Worm (Caenorhabditis elegans) whole organism, mixed stage, embryonic: Measurements from ENCODE around the gene ZK250.13.

Experiments used
- bed-3 ChIP-seq: fragments of 200-800 bp; sonication (Bioruptor generic); optimal IDR thresholded peaks from 3 replicates; lab custom pipeline; 2018; ENCODE audit warnings: mild to moderate bottlenecking, missing genetic modification characterization, moderate library complexity, missing compliant biosample characterization
- blmp-1 ChIP-seq: fragments of 150-350 bp; optimal IDR thresholded peaks from 2 replicates; lab custom pipeline; 2014; ENCODE audit warnings: missing biosample characterization, missing genetic modification characterization
- ceh-43 ChIP-seq: fragments of 200-800 bp; sonication (Bioruptor generic); optimal IDR thresholded peaks from 2 replicates; lab custom pipeline; 2018; ENCODE audit warnings: mild to moderate bottlenecking, missing genetic modification characterization, moderate library complexity, missing compliant biosample characterization
- ces-1 ChIP-seq: fragments of 150-350 bp; optimal IDR thresholded peaks from 2 replicates; lab custom pipeline; 2014; ENCODE audit warnings: missing biosample characterization, missing genetic modification reagents, missing genetic modification characterization
- drap-1 ChIP-seq: fragments of 200-800 bp; sonication (Bioruptor generic); optimal IDR thresholded peaks from 3 replicates; lab custom pipeline; 2018; ENCODE audit warnings: mild to moderate bottlenecking, missing genetic modification characterization, missing compliant biosample characterization
- flh-1 ChIP-seq: fragments of 200-800 bp; sonication (Bioruptor generic); optimal IDR thresholded peaks from 2 replicates; lab custom pipeline; 2018; ENCODE audit warnings: mild to moderate bottlenecking, missing genetic modification characterization, moderate library complexity, missing compliant biosample characterization
- ham-2 ChIP-seq: fragments of 200-800 bp; sonication (Bioruptor generic); optimal IDR thresholded peaks from 2 replicates; lab custom pipeline; 2018; ENCODE audit warnings: mild to moderate bottlenecking, missing genetic modification characterization, missing compliant biosample characterization
- hlh-1 ChIP-seq: fragments of 150-350 bp; optimal IDR thresholded peaks from 2 replicates; lab custom pipeline; 2014; ENCODE audit warnings: missing biosample characterization, missing genetic modification reagents, missing genetic modification characterization
- lsy-2 ChIP-seq: fragments of 150-350 bp; optimal IDR thresholded peaks from 2 replicates; lab custom pipeline; 2014; ENCODE audit warnings: missing biosample characterization, missing genetic modification characterization
- mab-5 ChIP-seq: fragments of 150-350 bp; optimal IDR thresholded peaks from 2 replicates; lab custom pipeline; 2014; ENCODE audit warnings: missing biosample characterization, missing genetic modification characterization
- mep-1 ChIP-seq: fragments of 150-350 bp; optimal IDR thresholded peaks from 2 replicates; lab custom pipeline; 2017; ENCODE audit warnings: missing biosample characterization, missing genetic modification reagents, missing genetic modification characterization, inconsistent platforms
- mls-2 ChIP-seq: sonication (generic microtip); optimal IDR thresholded peaks from 2 replicates; lab custom pipeline; 2016; ENCODE audit warnings: mild to moderate bottlenecking, missing genetic modification characterization, moderate library complexity, missing compliant biosample characterization
- nhr-12 ChIP-seq: fragments of 150-350 bp; optimal IDR thresholded peaks from 2 replicates; lab custom pipeline; 2014; ENCODE audit warnings: missing biosample characterization, missing genetic modification characterization
- nhr-2 ChIP-seq: fragments of 150-350 bp; optimal IDR thresholded peaks from 2 replicates; lab custom pipeline; 2014; ENCODE audit warnings: missing biosample characterization, missing genetic modification characterization
- nhr-237 ChIP-seq: fragments of 150-350 bp; optimal IDR thresholded peaks from 2 replicates; lab custom pipeline; 2014; ENCODE audit warnings: missing biosample characterization, missing genetic modification characterization
- nhr-28 ChIP-seq: fragments of 150-350 bp; optimal IDR thresholded peaks from 2 replicates; lab custom pipeline; 2014; ENCODE audit warnings: missing biosample characterization, missing genetic modification characterization
- pha-4 ChIP-seq: fragments of 150-350 bp; optimal IDR thresholded peaks from 2 replicates; lab custom pipeline; 2018; ENCODE audit warnings: missing biosample characterization, missing genetic modification reagents, missing genetic modification characterization
- snpc-4 ChIP-seq: fragments of 150-350 bp; optimal IDR thresholded peaks from 2 replicates; lab custom pipeline; 2014; ENCODE audit warnings: missing biosample characterization, missing genetic modification characterization
- tbx-8 ChIP-seq: fragments of 200-800 bp; sonication (Bioruptor generic); optimal IDR thresholded peaks from 2 replicates; lab custom pipeline; 2018; ENCODE audit warnings: mild to moderate bottlenecking, missing genetic modification characterization, moderate library complexity, missing compliant biosample characterization
- unc-120 ChIP-seq: sonication (generic microtip); optimal IDR thresholded peaks from 2 replicates; lab custom pipeline; 2017; ENCODE audit warnings: missing genetic modification characterization, missing compliant biosample characterization; ENCODE audit not compliant: poor library complexity, severe bottlenecking
- unc-39 ChIP-seq: fragments of 150-350 bp; optimal IDR thresholded peaks from 2 replicates; lab custom pipeline; 2014; ENCODE audit warnings: missing biosample characterization, missing genetic modification characterization
- unc-62 ChIP-seq: fragments of 150-350 bp; optimal IDR thresholded peaks from 2 replicates; lab custom pipeline; 2014; ENCODE audit warnings: missing biosample characterization, missing genetic modification reagents, missing genetic modification characterization
- ztf-11 ChIP-seq: fragments of 150-350 bp; optimal IDR thresholded peaks from 2 replicates; lab custom pipeline; 2014; ENCODE audit warnings: missing biosample characterization, missing genetic modification characterization

ZK250.13 gene

ce11 chrII:1897936-1898335 is 41.6 kb downstream of the ZK250.13 start, which contains the start of gene C46F9.6:
Gene C46F9.6 (plus strand): TSS chrII:1898236.
- TF ChIP-seq nhr-12 (no peak), hlh-1 (no peak)

- no peak for TF ChIP-seq ces-1
- TF ChIP-seq bed-3 (GFP tag; lab: Kevin White, UChicago) = no peak
- TF ChIP-seq lsy-2 (tag; lab: Kevin White, UChicago) = no peak
These were observed 43.8 kb downstream of the ZK250.13 start, which contains the start of gene math-25 for ce11 chrII:1895762-1896161. Gene math-25 (plus strand): TSS chrII:1896062.

- TF ChIP-seq ceh-43 (no peak), mab-5 (tag; lab: Kevin White, UChicago) (no peak), pha-4 (tag; lab: Kevin White, UChicago) (no peak)
These were observed 44.3 kb downstream of the ZK250.13 start, which contains the start of gene C46F9.5 for ce11 chrII:1895278-1895677. Gene C46F9.5 (plus strand): TSS chrII:1895578.

DNA sequence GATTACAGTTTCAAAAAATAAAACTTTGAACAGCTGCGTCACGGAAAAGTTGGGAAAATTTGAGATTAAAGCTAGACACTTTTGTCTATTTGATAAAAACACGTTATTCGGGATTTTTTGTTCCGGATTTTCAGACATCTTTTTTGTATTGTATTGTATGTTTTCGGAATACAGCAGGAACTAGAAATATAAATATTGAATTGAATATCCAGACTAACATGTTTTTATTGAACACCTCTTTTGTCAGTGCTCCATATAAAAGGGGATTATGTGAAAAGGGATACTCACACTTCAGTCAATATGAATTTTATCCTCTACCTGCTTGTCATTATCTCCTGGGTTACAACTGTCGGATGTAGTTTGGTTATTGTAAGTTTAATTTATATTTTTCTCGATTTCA is 45.6 kb downstream of the ZK250.13 start, which contains the start of gene C16C4.1:
TSS of gene C16C4.1 (plus strand) at position 301 of the 400 bp plus-strand sequence.
- TF ChIP-seq bed-3 (GFP tag; lab: Kevin White, UChicago) (no peak), tbx-8 (no peak), nhr-2 (tag; lab: Kevin White, UChicago) (no peak), nhr-28 (tag; lab: Kevin White, UChicago) (no peak), mab-5 (tag; lab: Kevin White, UChicago) (no peak), unc-120 (tag; lab: Kevin White, UChicago) (no peak), unc-62 (GFP tag; lab: Kevin White, UChicago) (no peak), drap-1 (GFP tag; lab: Kevin White, UChicago) (no peak), hlh-1 (no peak), ham-2 (GFP tag; lab: Kevin White, UChicago) (no peak), mls-2 (tag; lab: Kevin White, UChicago) (no peak)

ce11 chrII:1890682-1891081 is 48.9 kb downstream of the ZK250.13 start, which contains the start of gene math-9:
Gene math-9 (minus strand): TSS chrII:1890782.
- TF ChIP-seq bed-3 (GFP tag; lab: Kevin White, UChicago) = no peak
- no peak for TF ChIP-seq unc-62 (GFP tag; lab: Kevin White, UChicago)
- no peak for TF ChIP-seq nhr-2 (tag; lab: Kevin White, UChicago)
- TF ChIP-seq pha-4 (tag; lab: Kevin White, UChicago) = no peak
- no peak for TF ChIP-seq mep-1 (tag; lab: Kevin White, UChicago)
- TF ChIP-seq snpc-4 (tag; lab: Kevin White, UChicago) = no peak
- TF ChIP-seq nhr-237 = no peak
- TF ChIP-seq blmp-1 (tag; lab: Kevin White, UChicago) = no peak
- no peak for TF ChIP-seq flh-1

DNA sequence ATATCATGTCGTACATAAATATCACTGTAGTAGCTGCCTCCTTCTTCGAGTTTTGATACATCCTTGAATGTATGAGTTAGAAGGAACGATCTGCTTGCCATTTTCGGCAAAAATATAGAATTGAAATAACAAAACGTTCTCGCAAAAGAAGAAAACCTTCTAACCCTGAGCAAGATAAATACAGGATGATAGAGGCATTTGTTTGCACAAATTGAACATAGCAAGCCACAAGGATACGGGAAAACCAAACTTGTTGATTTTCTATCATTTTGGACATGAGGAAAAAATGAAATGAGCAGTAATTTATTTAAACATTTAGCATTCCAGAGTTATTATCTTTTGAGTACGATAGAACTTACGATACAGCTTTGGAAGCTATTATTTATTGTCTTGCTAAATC is 50.5 kb downstream of the ZK250.13 start, which contains the start of gene math-8:
TSS of gene math-8 (minus strand) at position 101 of the 400 bp plus-strand sequence.
- TF ChIP-seq flh-1 (no peak), unc-39 (tag; lab: Kevin White, UChicago) (no peak), ham-2 (GFP tag; lab: Kevin White, UChicago) (no peak), ztf-11 (tag; lab: Kevin White, UChicago) (no peak), blmp-1 (tag; lab: Kevin White, UChicago) (no peak), mls-2 (tag; lab: Kevin White, UChicago) (no peak), mab-5 (tag; lab: Kevin White, UChicago) (no peak), nhr-237 (no peak)
